Fruit fly (Drosophila melanogaster) whole organism, embryonic: ENCODE measurements around the gene Mekk1.

Source experiments
- Abd-B ChIP-seq: fragments of 200-800 bp; sonication (Bioruptor generic); optimal IDR thresholded peaks from 2 replicates; lab custom pipeline; 2018; ENCODE audit warnings: missing biosample characterization, mild to moderate bottlenecking, missing genetic modification characterization, moderate library complexity
- Atf3 ChIP-seq: fragments of 200-800 bp; sonication (Bioruptor generic); optimal IDR thresholded peaks from 3 replicates; lab custom pipeline; 2016; ENCODE audit warnings: missing biosample characterization, missing genetic modification characterization
- Bgb ChIP-seq: fragments of 200-800 bp; sonication (Bioruptor generic); IDR thresholded peaks from 2 replicates; pipeline ENCODE4 v1.3.6; 2022; ENCODE audit warnings: missing biosample characterization, missing genetic modification characterization; ENCODE audit not compliant: partially characterized antibody
- Blimp-1 ChIP-seq: fragments of 200-800 bp; sonication (Bioruptor generic); optimal IDR thresholded peaks from 3 replicates; lab custom pipeline; 2018; ENCODE audit warnings: missing biosample characterization, missing genetic modification characterization, mild to moderate bottlenecking, moderate library complexity, missing genetic modification reagents
- CG10147 ChIP-seq: fragments of 200-800 bp; sonication (Bioruptor generic); optimal IDR thresholded peaks from 2 replicates; lab custom pipeline; 2019; ENCODE audit warnings: missing biosample characterization, mild to moderate bottlenecking, missing genetic modification characterization, moderate library complexity
- CG10979 ChIP-seq: fragments of 200-800 bp; sonication (Bioruptor generic); optimal IDR thresholded peaks from 2 replicates; lab custom pipeline; 2018; ENCODE audit warnings: missing biosample characterization, mild to moderate bottlenecking, missing genetic modification characterization, moderate library complexity
- CG11398 ChIP-seq: fragments of 200-800 bp; sonication (Bioruptor generic); optimal IDR thresholded peaks from 2 replicates; lab custom pipeline; 2016; ENCODE audit warnings: missing biosample characterization, missing genetic modification characterization
- CG12071 ChIP-seq: fragments of 200-800 bp; sonication (Bioruptor generic); optimal IDR thresholded peaks from 3 replicates; lab custom pipeline; 2018; ENCODE audit warnings: missing biosample characterization, mild to moderate bottlenecking, missing genetic modification characterization
- CG12219 ChIP-seq: fragments of 200-800 bp; sonication (Bioruptor generic); optimal IDR thresholded peaks from 3 replicates; lab custom pipeline; 2018; ENCODE audit warnings: missing biosample characterization, mild to moderate bottlenecking, missing genetic modification characterization
- CG13624 ChIP-seq: fragments of 200-800 bp; sonication (Bioruptor generic); optimal IDR thresholded peaks from 2 replicates; lab custom pipeline; 2016; ENCODE audit warnings: missing biosample characterization, missing genetic modification characterization
- CG14441 ChIP-seq: fragments of 200-800 bp; sonication (Bioruptor generic); IDR thresholded peaks from 2 replicates; pipeline ENCODE4 v1.3.6; 2022; ENCODE audit warnings: missing biosample characterization, missing genetic modification characterization
- CG14710 ChIP-seq: fragments of 200-800 bp; sonication (Bioruptor generic); optimal IDR thresholded peaks from 3 replicates; lab custom pipeline; 2019; ENCODE audit warnings: missing biosample characterization, mild to moderate bottlenecking, missing genetic modification characterization, moderate library complexity
- CG17568 ChIP-seq: fragments of 200-800 bp; sonication (Bioruptor generic); optimal IDR thresholded peaks from 2 replicates; lab custom pipeline; 2018; ENCODE audit warnings: missing biosample characterization, mild to moderate bottlenecking, missing genetic modification characterization, moderate library complexity
- CG18476 ChIP-seq: fragments of 200-800 bp; sonication (Bioruptor generic); optimal IDR thresholded peaks from 2 replicates; lab custom pipeline; 2016; ENCODE audit warnings: missing biosample characterization, mild to moderate bottlenecking, missing genetic modification characterization
- CG2889 ChIP-seq: fragments of 200-800 bp; sonication (Bioruptor generic); IDR thresholded peaks from 3 replicates; pipeline ENCODE4 v1.3.6; 2022; ENCODE audit warnings: missing biosample characterization, missing genetic modification characterization
- CG32772 ChIP-seq: fragments of 200-800 bp; sonication (Bioruptor generic); IDR thresholded peaks from 2 replicates; pipeline ENCODE4 v1.3.6; 2022; ENCODE audit warnings: missing biosample characterization, missing genetic modification characterization
- CG3281 ChIP-seq: fragments of 200-800 bp; sonication (Bioruptor generic); optimal IDR thresholded peaks from 3 replicates; lab custom pipeline; 2017; ENCODE audit warnings: missing biosample characterization, mild to moderate bottlenecking, missing genetic modification characterization
- CG7271 ChIP-seq: fragments of 200-800 bp; sonication (Bioruptor generic); optimal IDR thresholded peaks from 2 replicates; lab custom pipeline; 2018; ENCODE audit warnings: missing biosample characterization, mild to moderate bottlenecking, missing genetic modification characterization, moderate library complexity
- CG7556 ChIP-seq: fragments of 200-800 bp; sonication (Bioruptor generic); optimal IDR thresholded peaks from 2 replicates; lab custom pipeline; 2017; ENCODE audit warnings: missing biosample characterization, mild to moderate bottlenecking, missing genetic modification characterization
- CHES-1-like ChIP-seq: fragments of 200-800 bp; sonication (Bioruptor generic); optimal IDR thresholded peaks from 2 replicates; lab custom pipeline; 2016; ENCODE audit warnings: missing biosample characterization, missing genetic modification characterization
- D19A ChIP-seq: fragments of 200-800 bp; optimal IDR thresholded peaks from 3 replicates; lab custom pipeline; 2019; ENCODE audit warnings: missing biosample characterization, mild to moderate bottlenecking, missing genetic modification characterization, moderate library complexity
- Dad ChIP-seq: fragments of 200-800 bp; sonication (Bioruptor generic); optimal IDR thresholded peaks from 3 replicates; lab custom pipeline; 2016; ENCODE audit warnings: missing biosample characterization, missing genetic modification characterization
- Dbx ChIP-seq: fragments of 200-800 bp; sonication (Bioruptor generic); IDR thresholded peaks from 3 replicates; pipeline ENCODE4 v1.3.6; 2022; ENCODE audit warnings: missing biosample characterization, missing genetic modification characterization
- Deaf1 ChIP-seq: fragments of 200-800 bp; optimal IDR thresholded peaks from 3 replicates; lab custom pipeline; 2019; ENCODE audit warnings: missing biosample characterization, mild to moderate bottlenecking, missing genetic modification characterization, moderate library complexity
- Eip74EF ChIP-seq, 2 experiments: fragments of 200-800 bp in 1 of 2; fragments of >200 bp in 1 of 2; sonication (Bioruptor generic) in 1 of 2; optimal IDR thresholded peaks; 2 replicates each; lab custom pipeline; 2017 to 2019; ENCODE audit warnings: missing biosample characterization in 2 of 2, missing genetic modification characterization in 2 of 2, mild to moderate bottlenecking in 1 of 2, moderate library complexity in 1 of 2
- Elba2 ChIP-seq: fragments of 200-800 bp; sonication (Bioruptor generic); optimal IDR thresholded peaks from 3 replicates; lab custom pipeline; 2016; ENCODE audit warnings: missing biosample characterization, missing genetic modification characterization
- H2.0 ChIP-seq: fragments of 200-800 bp; sonication (Bioruptor generic); IDR thresholded peaks from 2 replicates; pipeline ENCODE4 v1.3.6; 2022; ENCODE audit warnings: missing biosample characterization, missing genetic modification characterization
- HmgZ ChIP-seq: fragments of 200-800 bp; sonication (Bioruptor generic); optimal IDR thresholded peaks from 2 replicates; lab custom pipeline; 2018; ENCODE audit warnings: missing biosample characterization, mild to moderate bottlenecking, missing genetic modification characterization
- Lim3 ChIP-seq: fragments of 200-800 bp; sonication (Bioruptor generic); IDR thresholded peaks from 2 replicates; pipeline ENCODE4 v1.3.6; 2022; ENCODE audit warnings: missing biosample characterization, missing genetic modification characterization
- Meics ChIP-seq: fragments of 200-800 bp; sonication (Bioruptor generic); optimal IDR thresholded peaks from 2 replicates; lab custom pipeline; 2017; ENCODE audit warnings: missing biosample characterization, mild to moderate bottlenecking, missing genetic modification characterization
- Mes4 ChIP-seq: fragments of 200-800 bp; sonication (Bioruptor generic); optimal IDR thresholded peaks from 2 replicates; lab custom pipeline; 2016; ENCODE audit warnings: missing biosample characterization, missing genetic modification characterization
- Ravus ChIP-seq: fragments of 200-800 bp; sonication (Bioruptor generic); IDR thresholded peaks from 2 replicates; pipeline ENCODE4 v1.3.6; 2022; ENCODE audit warnings: missing biosample characterization, missing genetic modification characterization
- Sry-δ ChIP-seq: fragments of 200-800 bp; sonication (Bioruptor generic); optimal IDR thresholded peaks from 2 replicates; lab custom pipeline; 2016; ENCODE audit warnings: missing biosample characterization, missing genetic modification characterization
- amos ChIP-seq: fragments of 200-800 bp; sonication (Bioruptor generic); IDR thresholded peaks from 2 replicates; pipeline ENCODE4 v1.3.6; 2022; ENCODE audit warnings: missing biosample characterization, missing genetic modification characterization; ENCODE audit not compliant: partially characterized antibody
- ara ChIP-seq: fragments of 200-800 bp; sonication (Bioruptor generic); IDR thresholded peaks from 2 replicates; pipeline ENCODE4 v1.3.6; 2022; ENCODE audit warnings: missing biosample characterization, missing genetic modification characterization
- ase ChIP-seq: fragments of 200-800 bp; sonication (Bioruptor generic); IDR thresholded peaks from 3 replicates; pipeline ENCODE4 v1.3.6; 2022; ENCODE audit warnings: missing biosample characterization, missing genetic modification characterization
- chm ChIP-seq: fragments of 200-800 bp; sonication (Bioruptor generic); IDR thresholded peaks from 2 replicates; pipeline ENCODE4 v1.3.6; 2022; ENCODE audit warnings: missing biosample characterization, missing genetic modification characterization
- chn ChIP-seq: fragments of 200-800 bp; sonication (Bioruptor generic); optimal IDR thresholded peaks from 2 replicates; lab custom pipeline; 2016; ENCODE audit warnings: missing biosample characterization, missing genetic modification characterization
- crc ChIP-seq: fragments of 200-800 bp; sonication (Bioruptor generic); optimal IDR thresholded peaks from 2 replicates; lab custom pipeline; 2016; ENCODE audit warnings: missing biosample characterization, missing genetic modification characterization
- ems ChIP-seq: fragments of 200-800 bp; sonication (Bioruptor generic); optimal IDR thresholded peaks from 3 replicates; lab custom pipeline; 2016; ENCODE audit warnings: missing biosample characterization, missing genetic modification characterization
- fru ChIP-seq: fragments of >200 bp; optimal IDR thresholded peaks from 2 replicates; lab custom pipeline; 2017
- jing ChIP-seq: fragments of 200-800 bp; sonication (Bioruptor generic); optimal IDR thresholded peaks from 2 replicates; lab custom pipeline; 2018; ENCODE audit warnings: missing biosample characterization, mild to moderate bottlenecking, missing genetic modification characterization
- kah ChIP-seq: fragments of 200-800 bp; sonication (Bioruptor generic); optimal IDR thresholded peaks from 2 replicates; lab custom pipeline; 2018; ENCODE audit warnings: missing biosample characterization, mild to moderate bottlenecking, missing genetic modification characterization
- mld ChIP-seq: fragments of 200-800 bp; sonication (Bioruptor generic); IDR thresholded peaks from 3 replicates; pipeline ENCODE4 v1.3.6; 2022; ENCODE audit warnings: missing biosample characterization, missing genetic modification characterization; ENCODE audit not compliant: partially characterized antibody
- peb ChIP-seq: fragments of 200-800 bp; sonication (Bioruptor generic); IDR thresholded peaks from 2 replicates; pipeline ENCODE4 v1.3.6; 2022; ENCODE audit warnings: missing biosample characterization, missing genetic modification characterization
- pzg ChIP-seq: fragments of 200-800 bp; sonication (Bioruptor generic); optimal IDR thresholded peaks from 3 replicates; lab custom pipeline; 2018; ENCODE audit warnings: missing biosample characterization, mild to moderate bottlenecking, missing genetic modification characterization, moderate library complexity
- schlank ChIP-seq: fragments of 200-800 bp; sonication (Bioruptor generic); optimal IDR thresholded peaks from 2 replicates; lab custom pipeline; 2018; ENCODE audit warnings: missing biosample characterization, mild to moderate bottlenecking, missing genetic modification characterization
- slp2 ChIP-seq: fragments of 200-800 bp; sonication (Bioruptor generic); optimal IDR thresholded peaks from 2 replicates; lab custom pipeline; 2016; ENCODE audit warnings: missing biosample characterization, missing genetic modification characterization
- sug ChIP-seq: fragments of 200-800 bp; optimal IDR thresholded peaks from 2 replicates; lab custom pipeline; 2019; ENCODE audit warnings: missing biosample characterization, mild to moderate bottlenecking, missing genetic modification characterization, moderate library complexity

Gene Mekk1

DNA sequence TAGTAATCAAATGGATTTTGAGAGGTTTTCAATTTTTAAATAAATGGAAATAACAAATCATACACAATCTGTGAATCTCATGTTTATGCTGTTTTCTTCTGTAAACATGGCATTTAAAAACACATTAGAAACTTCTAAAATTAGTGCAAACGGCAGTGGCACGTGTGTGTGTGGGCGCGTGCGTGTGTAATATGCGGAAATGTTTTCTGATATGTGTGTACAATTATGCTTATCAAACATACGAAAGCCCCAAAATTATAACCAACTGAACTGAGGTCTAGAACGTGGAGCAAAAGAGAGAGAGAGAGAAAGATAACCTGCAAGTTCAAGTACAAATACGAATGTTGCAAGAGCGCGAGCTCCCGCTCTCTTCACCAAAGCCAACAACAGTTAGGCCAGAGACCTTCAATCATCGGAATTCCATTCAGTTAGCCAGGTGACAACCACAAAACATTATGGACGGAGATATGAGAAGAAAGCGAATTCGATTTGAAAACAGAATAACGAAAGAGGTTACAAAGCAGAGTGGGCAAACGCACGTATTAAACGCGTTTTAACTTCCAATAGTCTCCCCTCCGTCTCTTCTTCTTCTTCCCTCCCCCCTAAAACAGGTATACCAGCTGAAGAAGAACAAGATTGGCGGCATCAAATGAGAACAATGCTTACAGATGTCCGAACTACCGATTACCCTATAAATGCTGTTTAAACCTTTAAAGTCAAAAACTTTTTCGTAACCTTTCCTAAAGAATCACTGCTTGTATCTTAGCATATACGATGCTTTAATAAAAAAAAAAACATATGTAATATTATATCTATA, 2.2 kb downstream of the Mekk1 start (continued):
- TF ChIP-seq CG10979 (tag; lab: Kevin White, UChicago), result peak; percentile 96
- TF ChIP-seq schlank (tag; lab: Kevin White, UChicago), result peak; percentile 93
- TF ChIP-seq mld, result no peak
- peak; percentile 96 for TF ChIP-seq Blimp-1 (GFP tag; lab: Kevin White, UChicago)
- peak; percentile 96 for TF ChIP-seq CG18476 (GFP tag; lab: Kevin White, UChicago)
- TF ChIP-seq Abd-B, result peak; percentile 95
- TF ChIP-seq CG7556, result peak; percentile 94
- peak; percentile 98 for TF ChIP-seq CG3281 (GFP tag; lab: Kevin White, UChicago)
- peak; percentile 43 for TF ChIP-seq CG11398 (GFP tag; lab: Kevin White, UChicago)
- TF ChIP-seq fru (lab: Kevin White, UChicago), result no peak
- TF ChIP-seq Elba2 (GFP tag; lab: Kevin White, UChicago), result no peak
- TF ChIP-seq D19A, result peak; percentile 96
- TF ChIP-seq CG17568 (GFP tag; lab: Kevin White, UChicago), result peak; percentile 93
- peak; percentile 69 for TF ChIP-seq crc (GFP tag; lab: Kevin White, UChicago)
- TF ChIP-seq CG32772, result peak; percentile 96
- peak; percentile 95 for TF ChIP-seq CG14710 (tag; lab: Kevin White, UChicago)
- peak; percentile 83 for TF ChIP-seq ems (GFP tag; lab: Kevin White, UChicago)
- peak; percentile 97 for TF ChIP-seq CG14441
- TF ChIP-seq sug (tag; lab: Kevin White, UChicago), result peak; percentile 90
- peak; percentile 54 for TF ChIP-seq Sry-δ (GFP tag; lab: Kevin White, UChicago)
- TF ChIP-seq Lim3, result peak; percentile 81
- TF ChIP-seq pzg (GFP tag; lab: Kevin White, UChicago), result peak; percentile 14
- TF ChIP-seq H2.0 (GFP tag; lab: Robert Waterston, UW), result peak; percentile 94
- TF ChIP-seq Atf3 (GFP tag; lab: Kevin White, UChicago), result peak; percentile 54
- TF ChIP-seq peb (GFP tag; lab: Robert Waterston, UW), result peak; percentile 90
- TF ChIP-seq amos (GFP tag; lab: Robert Waterston, UW), result no peak
- no peak for TF ChIP-seq Bgb (GFP tag; lab: Robert Waterston, UW)
- TF ChIP-seq ase, result peak; percentile 92
- TF ChIP-seq CHES-1-like, result peak; percentile 72
- TF ChIP-seq jing (GFP tag; lab: Kevin White, UChicago), result peak; percentile 90
- TF ChIP-seq ara, result peak; percentile 94
- TF ChIP-seq Dad (GFP tag; lab: Kevin White, UChicago), result peak; percentile 66
- peak; percentile 82 for TF ChIP-seq slp2
- peak in 1 of 2 experiments; percentile 80 for TF ChIP-seq Eip74EF (GFP tag; optimal IDR thresholded peaks at IDR 0.05; lab: Kevin White, UChicago)
- TF ChIP-seq Ravus (GFP tag; lab: Robert Waterston, UW), result peak; percentile 87
- TF ChIP-seq CG10147 (GFP tag; lab: Kevin White, UChicago), result peak; percentile 96
- peak; percentile 78 for TF ChIP-seq CG13624 (GFP tag; lab: Kevin White, UChicago)
- peak; percentile 96 for TF ChIP-seq HmgZ
- peak; percentile 94 for TF ChIP-seq CG12219 (GFP tag; lab: Kevin White, UChicago)
- peak; percentile 88 for TF ChIP-seq kah (GFP tag; lab: Kevin White, UChicago)
- TF ChIP-seq CG12071, result peak; percentile 95
- TF ChIP-seq Meics (GFP tag; lab: Kevin White, UChicago), result peak; percentile 98
- TF ChIP-seq CG7271 (tag; lab: Kevin White, UChicago), result peak; percentile 82
- TF ChIP-seq Deaf1 (tag; lab: Kevin White, UChicago), result peak; percentile 81
- TF ChIP-seq chn (GFP tag; lab: Kevin White, UChicago), result peak; percentile 90
- TF ChIP-seq chm (GFP tag; lab: Robert Waterston, UW), result peak; percentile 95
- TF ChIP-seq CG2889, result peak; percentile 95
- TF ChIP-seq Mes4, result peak; percentile 55
- TF ChIP-seq Dbx (GFP tag; lab: Robert Waterston, UW), result peak; percentile 98
